Worm (Caenorhabditis elegans): Measurements from ENCODE around the gene srd-26.

The srd-26 gene

DNA sequence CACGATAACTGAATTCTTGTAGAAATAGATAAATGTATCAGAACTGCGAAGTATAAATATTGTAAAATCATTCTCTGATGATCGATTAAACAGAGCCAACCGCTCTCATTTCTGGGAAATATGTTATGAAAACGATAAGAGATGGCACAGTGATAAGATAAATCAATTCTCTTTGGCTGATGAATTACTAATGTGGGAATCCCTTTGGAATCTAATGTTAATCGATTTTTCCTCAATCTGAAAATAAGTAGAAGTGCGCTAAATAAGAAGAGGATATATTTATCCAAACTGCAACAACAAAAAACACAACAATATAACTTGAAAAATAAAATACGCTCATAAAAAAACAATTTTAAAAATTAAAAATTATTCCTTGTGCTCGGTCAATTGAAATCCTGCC lies 20.1 kb upstream of the srd-26 start, which contains the start of gene cest-2.3:
Gene cest-2.3 (minus strand): TSS at position 101 of the 400 bp plus-strand sequence.
- no peak for TF ChIP-seq lsl-1 (GFP tag; optimal IDR thresholded peaks at IDR 0.05)

DNA sequence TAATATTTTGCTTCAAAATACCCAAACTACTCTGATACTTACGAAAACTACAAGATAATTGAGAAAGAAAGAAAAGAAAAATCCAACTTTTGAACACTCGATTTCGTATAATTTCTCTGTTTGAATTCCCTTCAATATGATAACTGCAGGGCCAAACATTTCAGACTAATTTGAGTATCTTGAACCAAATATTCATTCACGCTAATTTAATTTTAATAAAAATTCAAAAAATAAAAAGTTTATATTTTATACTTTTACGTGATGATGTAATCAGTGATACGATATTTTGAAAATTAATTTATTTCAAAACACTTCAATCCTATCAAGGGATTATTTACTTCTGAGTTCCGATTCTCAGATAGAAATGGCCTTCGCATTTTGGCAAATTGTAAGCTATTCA lies 17.1 kb upstream of the srd-26 start, which contains the start of gene ZC376.8:
Gene ZC376.8 (plus strand): TSS at position 301 of the 400 bp plus-strand sequence.
- TF ChIP-seq Y56A3A.18 (GFP tag; IDR thresholded peaks at IDR 0.05), result no peak
- no peak for TF ChIP-seq sptf-2 (GFP tag; optimal IDR thresholded peaks at IDR 0.05)
- TF ChIP-seq snpc-4 (GFP tag; optimal IDR thresholded peaks at IDR 0.05), result no peak
- TF ChIP-seq snpc-4 (tag; optimal IDR thresholded peaks at IDR 0.05), result no peak
- TF ChIP-seq ceh-100 (GFP tag; IDR thresholded peaks at IDR 0.05), result no peak
- TF ChIP-seq hmg-1.2 (GFP tag; IDR thresholded peaks at IDR 0.05), result no peak
- TF ChIP-seq lin-54 (GFP tag; optimal IDR thresholded peaks at IDR 0.05), result no peak
- no peak for TF ChIP-seq F37B4.10 (GFP tag; IDR thresholded peaks at IDR 0.05)
- no peak for TF ChIP-seq ets-4 (GFP tag; optimal IDR thresholded peaks at IDR 0.05)
- no peak for TF ChIP-seq dox-1 (GFP tag; IDR thresholded peaks at IDR 0.05)
- no peak for TF ChIP-seq lsy-27 (tag; optimal IDR thresholded peaks at IDR 0.05; ENCODE audit: borderline replicate concordance, insufficient read depth)
- no peak for TF ChIP-seq Y53F4B.3 (GFP tag; IDR thresholded peaks at IDR 0.05)
- no peak for TF ChIP-seq fkh-3 (tag; optimal IDR thresholded peaks at IDR 0.05)
- TF ChIP-seq madf-8 (GFP tag; conservative IDR thresholded peaks at IDR 0.05), result no peak
- TF ChIP-seq sea-2 (GFP tag; IDR thresholded peaks at IDR 0.05), result no peak

DNA sequence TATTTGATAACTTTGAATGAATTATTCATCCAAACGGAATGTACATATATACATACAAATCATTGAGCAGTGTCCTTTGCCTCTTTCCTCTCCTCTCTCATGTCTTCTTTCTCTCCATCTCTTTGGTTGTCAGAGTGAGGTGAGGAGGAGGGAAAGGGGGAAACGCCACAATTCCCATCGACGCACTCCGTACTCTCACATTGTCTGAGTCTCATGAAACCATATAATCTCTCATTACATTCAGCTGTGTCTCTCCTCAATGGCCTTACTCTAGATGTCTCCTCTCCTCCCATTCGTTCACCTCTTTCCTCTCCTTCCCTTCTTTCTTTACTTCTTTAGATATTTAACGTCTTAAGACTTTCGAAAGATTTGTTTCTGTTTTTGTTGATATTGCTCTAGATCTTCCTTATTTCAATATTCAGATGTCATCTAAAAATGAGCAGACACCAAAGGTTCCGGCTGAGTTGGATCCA lies 14.9 kb upstream of the srd-26 start, which contains the start of gene ceh-74:
Gene ceh-74 (plus strand): TSS at position 423 of the 473 bp plus-strand sequence.
- TF ChIP-seq ztf-22 (GFP tag; optimal IDR thresholded peaks at IDR 0.05) (no peak), hmg-1.2 (GFP tag; IDR thresholded peaks at IDR 0.05) (peak; percentile 58)

- TF ChIP-seq F33H1.4 (GFP tag; IDR thresholded peaks at IDR 0.05) (no peak), ccch-3 (GFP tag; optimal IDR thresholded peaks at IDR 0.05) (no peak), bed-1 (GFP tag; IDR thresholded peaks at IDR 0.05) (no peak), ztf-28 (GFP tag; IDR thresholded peaks at IDR 0.05) (no peak), ztf-22 (GFP tag; optimal IDR thresholded peaks at IDR 0.05) (no peak), F57A8.1 (GFP tag; optimal IDR thresholded peaks at IDR 0.05) (no peak), lin-35 (GFP tag; optimal IDR thresholded peaks at IDR 0.05) (no peak), pbrm-1 (GFP tag; IDR thresholded peaks at IDR 0.05) (no peak), B0035.1 (tag; optimal IDR thresholded peaks at IDR 0.05) (no peak), ceh-79 (tag; optimal IDR thresholded peaks at IDR 0.05) (no peak), efl-1 (GFP tag; optimal IDR thresholded peaks at IDR 0.05) (no peak), F10E7.11 (tag; optimal IDR thresholded peaks at IDR 0.05) (no peak), C17E4.6 (GFP tag; IDR thresholded peaks at IDR 0.05) (no peak), Y95B8A.8 (GFP tag; IDR thresholded peaks at IDR 0.05) (no peak), B0261.1 (tag; optimal IDR thresholded peaks at IDR 0.05) (no peak), hlh-26 (GFP tag; conservative IDR thresholded peaks at IDR 0.05) (no peak), atf-7 (tag; optimal IDR thresholded peaks at IDR 0.05) (no peak), ama-1 (optimal IDR thresholded peaks at IDR 0.05) (no peak), ama-1 (GFP tag; optimal IDR thresholded peaks at IDR 0.05) (no peak)
Observed at ce11 chrV:14176572-14176971, 13.8 kb upstream of the srd-26 start.

Data from whole organism, young adult.